Fruit fly (Drosophila melanogaster) whole organism, embryonic: ENCODE data around the gene Est-Q.

Experiments
- Atf3 ChIP-seq: fragments of 200-800 bp; sonication (Bioruptor generic); optimal IDR thresholded peaks from 3 replicates; lab custom pipeline; 2016; ENCODE audit warnings: missing biosample characterization, missing genetic modification characterization
- B-H1 ChIP-seq: fragments of 200-800 bp; sonication (Bioruptor generic); IDR thresholded peaks from 3 replicates; pipeline ENCODE4 v1.3.6; 2022; ENCODE audit warnings: missing biosample characterization, missing genetic modification characterization
- CG10462 ChIP-seq: fragments of 200-800 bp; sonication (Bioruptor generic); optimal IDR thresholded peaks from 2 replicates; lab custom pipeline; 2016; ENCODE audit warnings: missing biosample characterization, missing genetic modification characterization
- CG10565 ChIP-seq: fragments of 200-800 bp; sonication (Bioruptor generic); optimal IDR thresholded peaks from 3 replicates; lab custom pipeline; 2016; ENCODE audit warnings: missing biosample characterization, mild to moderate bottlenecking, missing genetic modification characterization
- CG10654 ChIP-seq: fragments of 200-800 bp; sonication (Bioruptor generic); optimal IDR thresholded peaks from 2 replicates; lab custom pipeline; 2016; ENCODE audit warnings: missing biosample characterization, missing genetic modification characterization
- CG10979 ChIP-seq: fragments of 200-800 bp; sonication (Bioruptor generic); optimal IDR thresholded peaks from 2 replicates; lab custom pipeline; 2018; ENCODE audit warnings: missing biosample characterization, mild to moderate bottlenecking, missing genetic modification characterization, moderate library complexity
- CG11398 ChIP-seq: fragments of 200-800 bp; sonication (Bioruptor generic); optimal IDR thresholded peaks from 2 replicates; lab custom pipeline; 2016; ENCODE audit warnings: missing biosample characterization, missing genetic modification characterization
- CG11504 ChIP-seq: fragments of 200-800 bp; sonication (Bioruptor generic); optimal IDR thresholded peaks from 3 replicates; lab custom pipeline; 2019; ENCODE audit warnings: missing biosample characterization, mild to moderate bottlenecking, missing genetic modification characterization, moderate library complexity
- CG12391 ChIP-seq: fragments of 200-800 bp; sonication (Bioruptor generic); optimal IDR thresholded peaks from 3 replicates; lab custom pipeline; 2018; ENCODE audit warnings: missing biosample characterization, mild to moderate bottlenecking, missing genetic modification characterization, moderate library complexity
- CG13894 ChIP-seq: fragments of 200-800 bp; sonication (Bioruptor generic); optimal IDR thresholded peaks from 3 replicates; lab custom pipeline; 2018; ENCODE audit warnings: missing biosample characterization, mild to moderate bottlenecking, missing genetic modification characterization, moderate library complexity
- CG14014 ChIP-seq: fragments of 200-800 bp; sonication (Bioruptor generic); IDR thresholded peaks from 2 replicates; pipeline ENCODE4 v1.3.6; 2022; ENCODE audit warnings: missing biosample characterization, missing genetic modification characterization
- CG15073 ChIP-seq: fragments of 200-800 bp; sonication (Bioruptor generic); optimal IDR thresholded peaks from 2 replicates; lab custom pipeline; 2016; ENCODE audit warnings: missing biosample characterization, missing genetic modification characterization
- CG15479 ChIP-seq: fragments of 200-800 bp; sonication (Bioruptor generic); optimal IDR thresholded peaks from 3 replicates; lab custom pipeline; 2019; ENCODE audit warnings: missing biosample characterization, mild to moderate bottlenecking, missing genetic modification characterization, moderate library complexity
- CG15601 ChIP-seq: fragments of 200-800 bp; sonication (Bioruptor generic); optimal IDR thresholded peaks from 3 replicates; lab custom pipeline; 2019; ENCODE audit warnings: missing biosample characterization, mild to moderate bottlenecking, missing genetic modification characterization, moderate library complexity
- CG16815 ChIP-seq: fragments of 200-800 bp; sonication (Bioruptor generic); optimal IDR thresholded peaks from 3 replicates; lab custom pipeline; 2017; ENCODE audit warnings: missing biosample characterization, mild to moderate bottlenecking, missing genetic modification characterization
- CG18011 ChIP-seq: fragments of 200-800 bp; sonication (Bioruptor generic); optimal IDR thresholded peaks from 2 replicates; lab custom pipeline; 2017; ENCODE audit warnings: missing biosample characterization, missing genetic modification characterization, mild to moderate bottlenecking, moderate library complexity, missing genotype
- CG18619 ChIP-seq: fragments of 200-800 bp; sonication (Bioruptor generic); optimal IDR thresholded peaks from 3 replicates; lab custom pipeline; 2017; ENCODE audit warnings: missing biosample characterization, mild to moderate bottlenecking, missing genetic modification characterization
- CG4730 ChIP-seq: fragments of 200-800 bp; sonication (Bioruptor generic); IDR thresholded peaks from 2 replicates; pipeline ENCODE4 v1.3.6; 2022; ENCODE audit warnings: missing biosample characterization, missing genetic modification characterization
- CG6683 ChIP-seq: fragments of 200-800 bp; sonication (Bioruptor generic); optimal IDR thresholded peaks from 2 replicates; lab custom pipeline; 2017; ENCODE audit warnings: missing biosample characterization, mild to moderate bottlenecking, missing genetic modification characterization, missing genetic modification reagents
- CG6765 ChIP-seq: fragments of 200-800 bp; sonication (Bioruptor generic); optimal IDR thresholded peaks from 3 replicates; lab custom pipeline; 2017; ENCODE audit warnings: missing biosample characterization, mild to moderate bottlenecking, missing genetic modification characterization
- CG8478 ChIP-seq: fragments of >200 bp; optimal IDR thresholded peaks from 2 replicates; lab custom pipeline; 2018
- CG8765 ChIP-seq: fragments of 200-800 bp; sonication (Bioruptor generic); IDR thresholded peaks from 2 replicates; pipeline ENCODE4 v1.3.6; 2022; ENCODE audit warnings: missing biosample characterization, missing genetic modification characterization
- CHES-1-like ChIP-seq: fragments of 200-800 bp; sonication (Bioruptor generic); optimal IDR thresholded peaks from 2 replicates; lab custom pipeline; 2016; ENCODE audit warnings: missing biosample characterization, missing genetic modification characterization
- Camta ChIP-seq: fragments of 200-800 bp; sonication (Bioruptor generic); optimal IDR thresholded peaks from 2 replicates; lab custom pipeline; 2016; ENCODE audit warnings: missing biosample characterization, missing genetic modification characterization
- D19A ChIP-seq: fragments of 200-800 bp; optimal IDR thresholded peaks from 3 replicates; lab custom pipeline; 2019; ENCODE audit warnings: missing biosample characterization, mild to moderate bottlenecking, missing genetic modification characterization, moderate library complexity
- Fer1 ChIP-seq: fragments of 200-800 bp; sonication (Bioruptor generic); optimal IDR thresholded peaks from 2 replicates; lab custom pipeline; 2017; ENCODE audit warnings: missing biosample characterization, mild to moderate bottlenecking, missing genetic modification characterization
- Gug ChIP-seq: fragments of 200-800 bp; sonication (Bioruptor generic); IDR thresholded peaks from 4 replicates; pipeline ENCODE4 v1.3.6; 2022; ENCODE audit warnings: missing biosample characterization, missing genetic modification characterization
- MTF-1 ChIP-seq: fragments of 200-800 bp; sonication (Bioruptor generic); optimal IDR thresholded peaks from 2 replicates; lab custom pipeline; 2018; ENCODE audit warnings: missing biosample characterization, mild to moderate bottlenecking, missing genetic modification characterization, borderline replicate concordance
- Myb ChIP-seq: fragments of 200-800 bp; sonication (Bioruptor generic); optimal IDR thresholded peaks from 2 replicates; lab custom pipeline; 2016; ENCODE audit warnings: missing biosample characterization, missing genetic modification characterization
- Sry-δ ChIP-seq: fragments of 200-800 bp; sonication (Bioruptor generic); optimal IDR thresholded peaks from 2 replicates; lab custom pipeline; 2016; ENCODE audit warnings: missing biosample characterization, missing genetic modification characterization
- YL-1 ChIP-seq: fragments of 200-800 bp; sonication (Bioruptor generic); optimal IDR thresholded peaks from 3 replicates; lab custom pipeline; 2017; ENCODE audit warnings: missing biosample characterization, mild to moderate bottlenecking, missing genetic modification characterization
- al ChIP-seq: fragments of 200-800 bp; sonication (Bioruptor generic); IDR thresholded peaks from 2 replicates; pipeline ENCODE4 v1.3.6; 2022; ENCODE audit warnings: missing biosample characterization, missing genetic modification characterization
- bab2 ChIP-seq: fragments of 200-800 bp; sonication (Bioruptor generic); optimal IDR thresholded peaks from 2 replicates; lab custom pipeline; 2016; ENCODE audit warnings: missing biosample characterization, missing genetic modification characterization
- btn ChIP-seq: fragments of 200-800 bp; sonication (Bioruptor generic); optimal IDR thresholded peaks from 2 replicates; lab custom pipeline; 2016; ENCODE audit warnings: missing biosample characterization, missing genetic modification characterization
- cato ChIP-seq: fragments of 200-800 bp; sonication (Bioruptor generic); optimal IDR thresholded peaks from 2 replicates; lab custom pipeline; 2016; ENCODE audit warnings: missing biosample characterization, missing genetic modification characterization, borderline replicate concordance
- emc ChIP-seq: fragments of 200-800 bp; sonication (Bioruptor generic); optimal IDR thresholded peaks from 2 replicates; lab custom pipeline; 2016; ENCODE audit warnings: missing biosample characterization, missing genetic modification characterization
- fru ChIP-seq: fragments of >200 bp; optimal IDR thresholded peaks from 2 replicates; lab custom pipeline; 2017
- gsb-n ChIP-seq: fragments of 200-800 bp; sonication (Bioruptor generic); optimal IDR thresholded peaks from 3 replicates; lab custom pipeline; 2018; ENCODE audit warnings: missing biosample characterization, mild to moderate bottlenecking, missing genetic modification characterization
- ham ChIP-seq: fragments of 200-800 bp; sonication (Bioruptor generic); IDR thresholded peaks from 2 replicates; pipeline ENCODE4 v1.3.6; 2022; ENCODE audit warnings: missing biosample characterization, missing genetic modification characterization
- ind ChIP-seq: fragments of 200-800 bp; sonication (Bioruptor generic); optimal IDR thresholded peaks from 3 replicates; lab custom pipeline; 2016; ENCODE audit warnings: missing biosample characterization, missing genetic modification characterization
- lab ChIP-seq: fragments of 200-800 bp; sonication (Bioruptor generic); optimal IDR thresholded peaks from 3 replicates; lab custom pipeline; 2017; ENCODE audit warnings: missing biosample characterization, missing genetic modification characterization, mild to moderate bottlenecking, moderate library complexity, missing genetic modification reagents
- nerfin-2 ChIP-seq: fragments of 200-800 bp; sonication (Bioruptor generic); IDR thresholded peaks from 2 replicates; pipeline ENCODE4 v1.3.6; 2022; ENCODE audit warnings: missing biosample characterization, missing genetic modification characterization; ENCODE audit not compliant: partially characterized antibody
- pb ChIP-seq: fragments of 200-800 bp; sonication (Bioruptor generic); optimal IDR thresholded peaks from 3 replicates; lab custom pipeline; 2016; ENCODE audit warnings: missing biosample characterization, missing genetic modification characterization
- phol ChIP-seq: fragments of 200-800 bp; sonication (Bioruptor generic); optimal IDR thresholded peaks from 3 replicates; lab custom pipeline; 2018; ENCODE audit warnings: missing biosample characterization, mild to moderate bottlenecking, missing genetic modification characterization, moderate library complexity
- pita ChIP-seq: fragments of 200-800 bp; sonication (Bioruptor generic); optimal IDR thresholded peaks from 2 replicates; lab custom pipeline; 2017; ENCODE audit warnings: missing biosample characterization, mild to moderate bottlenecking, missing genetic modification characterization
- salm ChIP-seq: fragments of 200-800 bp; sonication (Bioruptor generic); optimal IDR thresholded peaks from 2 replicates; lab custom pipeline; 2018; ENCODE audit warnings: missing biosample characterization, mild to moderate bottlenecking, missing genetic modification characterization
- seq ChIP-seq: fragments of 200-800 bp; sonication (Bioruptor generic); IDR thresholded peaks from 2 replicates; pipeline ENCODE4 v1.3.6; 2022; ENCODE audit warnings: missing biosample characterization, missing genetic modification characterization
- slp2 ChIP-seq: fragments of 200-800 bp; sonication (Bioruptor generic); optimal IDR thresholded peaks from 2 replicates; lab custom pipeline; 2016; ENCODE audit warnings: missing biosample characterization, missing genetic modification characterization
- wor ChIP-seq: fragments of 200-800 bp; sonication (Bioruptor generic); IDR thresholded peaks from 2 replicates; pipeline ENCODE4 v1.3.6; 2022; ENCODE audit warnings: missing biosample characterization, missing genetic modification characterization
- zf30C ChIP-seq: fragments of 200-800 bp; sonication (Bioruptor generic); optimal IDR thresholded peaks from 3 replicates; lab custom pipeline; 2018; ENCODE audit warnings: missing biosample characterization, mild to moderate bottlenecking, missing genetic modification characterization

Gene Est-Q

dm6 chr3L:21496865-21497634 is 4.2 kb upstream of the Est-Q start, which contains the start of gene Hr78 (continued):
- TF ChIP-seq phol (tag; lab: Kevin White, UChicago), result peak; percentile 79
- TF ChIP-seq pb (GFP tag; lab: Kevin White, UChicago), result no peak
- TF ChIP-seq CG14014 (GFP tag; lab: Robert Waterston, UW), result peak; percentile 68
- TF ChIP-seq al, result peak; percentile 58; the same call in 1 of the 2 replicates
- peak; percentile 34 for TF ChIP-seq slp2 (GFP tag; lab: Kevin White, UChicago)
- no peak for TF ChIP-seq CG10565 (GFP tag; lab: Kevin White, UChicago)
- TF ChIP-seq btn (GFP tag; lab: Kevin White, UChicago), result no peak
- TF ChIP-seq CG6765 (GFP tag; lab: Kevin White, UChicago), result peak; percentile 90
- no peak for TF ChIP-seq fru (lab: Kevin White, UChicago)
- peak; percentile 43 for TF ChIP-seq CG10654 (GFP tag; lab: Kevin White, UChicago)
- no peak for TF ChIP-seq zf30C (GFP tag; lab: Kevin White, UChicago)
- peak; percentile 74 for TF ChIP-seq CG15601
- peak; percentile 84 for TF ChIP-seq salm
- TF ChIP-seq CG8765, result no peak; the same call in 1 of the 2 replicates
- no peak for TF ChIP-seq CG8478 (lab: Kevin White, UChicago)
- TF ChIP-seq CG18619 (GFP tag; lab: Kevin White, UChicago), result peak; percentile 74
- TF ChIP-seq ham (GFP tag; lab: Robert Waterston, UW), result no peak
- no peak for TF ChIP-seq MTF-1
- peak; percentile 85 for TF ChIP-seq CG10979 (tag; lab: Kevin White, UChicago)
- peak; percentile 86 for TF ChIP-seq D19A (tag; lab: Kevin White, UChicago)
- TF ChIP-seq Myb, result peak; percentile 9
- TF ChIP-seq CG11398, result no peak
- no peak for TF ChIP-seq Atf3 (GFP tag; lab: Kevin White, UChicago)
- TF ChIP-seq wor (GFP tag; lab: Robert Waterston, UW), result no peak
- TF ChIP-seq Camta (GFP tag; lab: Kevin White, UChicago), result no peak
- TF ChIP-seq CG6683, result peak; percentile 71
- TF ChIP-seq nerfin-2 (GFP tag; lab: Robert Waterston, UW), result no peak
- TF ChIP-seq CHES-1-like (GFP tag; lab: Kevin White, UChicago), result no peak
- peak; percentile 79 for TF ChIP-seq gsb-n (tag; lab: Kevin White, UChicago)
- TF ChIP-seq CG18011 (GFP tag; lab: Kevin White, UChicago), result peak; percentile 54
- peak; percentile 32 for TF ChIP-seq CG15479
- TF ChIP-seq CG13894 (tag; lab: Kevin White, UChicago), result no peak
- TF ChIP-seq CG10462 (GFP tag; lab: Kevin White, UChicago), result peak; percentile 30
- peak; percentile 90 for TF ChIP-seq Fer1 (GFP tag; lab: Kevin White, UChicago)
- TF ChIP-seq Sry-δ (GFP tag; lab: Kevin White, UChicago), result no peak
- TF ChIP-seq lab, result peak; percentile 91
- peak; percentile 17 for TF ChIP-seq cato (GFP tag; lab: Kevin White, UChicago)
- peak; percentile 4 for TF ChIP-seq pita (GFP tag; lab: Kevin White, UChicago)
- no peak for TF ChIP-seq CG15073
- TF ChIP-seq CG4730 (GFP tag; lab: Robert Waterston, UW), result no peak
- TF ChIP-seq emc (GFP tag; lab: Kevin White, UChicago), result no peak
- peak; percentile 77 for TF ChIP-seq ind (GFP tag; lab: Kevin White, UChicago)
- TF ChIP-seq seq, result no peak; the same call in 1 of the 2 replicates
- TF ChIP-seq CG11504 (tag; lab: Kevin White, UChicago), result no peak
- TF ChIP-seq CG12391, result peak; percentile 88
- TF ChIP-seq YL-1 (GFP tag; lab: Kevin White, UChicago), result peak; percentile 81
- TF ChIP-seq B-H1, result no peak; the same call in 2 of the 3 replicates
- peak; percentile 49; the same call in 2 of the 4 replicates for TF ChIP-seq Gug (GFP tag; lab: Robert Waterston, UW)
- TF ChIP-seq bab2 (GFP tag; lab: Kevin White, UChicago), result no peak
- peak; percentile 61 for TF ChIP-seq CG16815 (GFP tag; lab: Kevin White, UChicago)
